Fruit fly (Drosophila melanogaster): ENCODE measurements around the gene CASK.
A peak's percentile ranks its signal among the peaks of the same experiment; 100 is the strongest.

CASK gene

dm6 chr3R:21839636-21840035, 17.2 kb upstream of the CASK start (continued):
- TF ChIP-seq ato (GFP tag; IDR thresholded peaks at IDR 0.05; ENCODE audit: partially characterized antibody) (no peak), CG33213 (GFP tag; optimal IDR thresholded peaks at IDR 0.05) (no peak), CG2889 (GFP tag; IDR thresholded peaks at IDR 0.05) (no peak), D19A (tag; optimal IDR thresholded peaks at IDR 0.05) (peak; percentile 53), CG14710 (tag; optimal IDR thresholded peaks at IDR 0.05) (peak; percentile 37), Meics (GFP tag; optimal IDR thresholded peaks at IDR 0.05) (peak; percentile 33), nau (GFP tag; optimal IDR thresholded peaks at IDR 0.05) (no peak), p53 (GFP tag; optimal IDR thresholded peaks at IDR 0.05) (no peak)

dm6 chr3R:21838505-21838956, 16.1 kb upstream of the CASK start:
- TF ChIP-seq CG13424 (tag; optimal IDR thresholded peaks at IDR 0.05) (peak; percentile 33), Xbp1 (GFP tag; optimal IDR thresholded peaks at IDR 0.05) (peak; percentile 22), Hr51 (GFP tag; optimal IDR thresholded peaks at IDR 0.05) (peak in 1 of 2 experiments; percentile 64), Oli (tag; optimal IDR thresholded peaks at IDR 0.05) (peak; percentile 61), CG17361 (GFP tag; IDR thresholded peaks at IDR 0.05) (peak; percentile 73), unpg (GFP tag; optimal IDR thresholded peaks at IDR 0.05) (peak; percentile 7), Sin3A (optimal IDR thresholded peaks at IDR 0.05) (no peak), CG4424 (GFP tag; optimal IDR thresholded peaks at IDR 0.05) (peak; percentile 9), CG9437 (GFP tag; optimal IDR thresholded peaks at IDR 0.05) (peak; percentile 58), nau (GFP tag; optimal IDR thresholded peaks at IDR 0.05) (peak; percentile 13), PHDP (tag; optimal IDR thresholded peaks at IDR 0.05) (peak; percentile 11), Hsf (GFP tag; optimal IDR thresholded peaks at IDR 0.05) (peak; percentile 11), CoRest (tag; optimal IDR thresholded peaks at IDR 0.05) (peak; percentile 58), CG10209 (GFP tag; optimal IDR thresholded peaks at IDR 0.05) (peak; percentile 5), CG17829 (tag; optimal IDR thresholded peaks at IDR 0.05) (peak; percentile 24), CG3838 (GFP tag; optimal IDR thresholded peaks at IDR 0.05) (no peak), Atf-2 (GFP tag; optimal IDR thresholded peaks at IDR 0.05) (peak; percentile 51), eve (GFP tag; optimal IDR thresholded peaks at IDR 0.05) (peak in 1 of 2 experiments; percentile 83), vvl (GFP tag; IDR thresholded peaks at IDR 0.05) (peak; percentile 26; the same call in 1 of the 2 replicates), Pdp1 (GFP tag; optimal IDR thresholded peaks at IDR 0.05) (peak; percentile 14 to 18), CG33213 (GFP tag; optimal IDR thresholded peaks at IDR 0.05) (no peak), Nf-YA (GFP tag; IDR thresholded peaks at IDR 0.05) (no peak), Med (GFP tag) (peak; percentile 10), Drgx (GFP tag; IDR thresholded peaks at IDR 0.05) (peak; percentile 76), CG30403 (GFP tag; optimal IDR thresholded peaks at IDR 0.05) (peak; percentile 46), CG17385 (GFP tag; optimal IDR thresholded peaks at IDR 0.05) (peak; percentile 3), CG9727 (GFP tag; optimal IDR thresholded peaks at IDR 0.05) (peak; percentile 28), Ets65A (GFP tag) (peak; percentile 73), Ssrp (tag; optimal IDR thresholded peaks at IDR 0.05) (peak; percentile 29), CG8089 (GFP tag; optimal IDR thresholded peaks at IDR 0.05) (peak; percentile 0), shn (GFP tag; optimal IDR thresholded peaks at IDR 0.05) (peak; percentile 3), CG1647 (GFP tag; optimal IDR thresholded peaks at IDR 0.05) (peak; percentile 7), CG8290 (GFP tag; optimal IDR thresholded peaks at IDR 0.05) (no peak), CG8290 (tag; optimal IDR thresholded peaks at IDR 0.05) (peak in 1 of 2 experiments; percentile 6), hkb (optimal IDR thresholded peaks at IDR 0.05) (no peak), hkb (GFP tag; IDR thresholded peaks at IDR 0.05) (peak; percentile 42; the same call in 1 of the 2 replicates), Hmr (GFP tag; optimal IDR thresholded peaks at IDR 0.05) (peak; percentile 4), jumu (GFP tag; optimal IDR thresholded peaks at IDR 0.05) (peak; percentile 5), B-H2 (GFP tag; optimal IDR thresholded peaks at IDR 0.05) (no peak), CG11504 (tag; optimal IDR thresholded peaks at IDR 0.05) (peak; percentile 59), ato (GFP tag; IDR thresholded peaks at IDR 0.05; ENCODE audit: partially characterized antibody) (no peak), CG32767 (GFP tag; IDR thresholded peaks at IDR 0.05) (0 out of 2 replicates have a peak, but pooled peaks have one; percentile 8), gem (tag; optimal IDR thresholded peaks at IDR 0.05) (peak; percentile 60), Bteb2 (GFP tag; optimal IDR thresholded peaks at IDR 0.05) (no peak)
